Fruit fly (Drosophila melanogaster) whole organism, embryonic: ENCODE measurements around the gene CG4004.

Experiments
- Abd-B ChIP-seq: fragments of 200-800 bp; sonication (Bioruptor generic); optimal IDR thresholded peaks from 2 replicates; lab custom pipeline; 2018; ENCODE audit warnings: missing biosample characterization, mild to moderate bottlenecking, missing genetic modification characterization, moderate library complexity
- Adf1 ChIP-seq: fragments of 200-800 bp; sonication (Bioruptor generic); IDR thresholded peaks from 2 replicates; pipeline ENCODE4 v1.3.6; 2022; ENCODE audit warnings: missing biosample characterization, missing genetic modification characterization
- Bteb2 ChIP-seq: fragments of 200-800 bp; sonication (Bioruptor generic); optimal IDR thresholded peaks from 2 replicates; lab custom pipeline; 2016; ENCODE audit warnings: missing biosample characterization, missing genetic modification characterization
- CG12155 ChIP-seq: fragments of 200-800 bp; sonication (Bioruptor generic); optimal IDR thresholded peaks from 3 replicates; lab custom pipeline; 2016; ENCODE audit warnings: missing biosample characterization, missing genetic modification characterization
- CG12236 ChIP-seq: fragments of 200-800 bp; sonication (Bioruptor generic); optimal IDR thresholded peaks from 2 replicates; lab custom pipeline; 2016; ENCODE audit warnings: missing biosample characterization, missing genetic modification characterization
- CG15514 ChIP-seq: fragments of 200-800 bp; sonication (Bioruptor generic); optimal IDR thresholded peaks from 3 replicates; lab custom pipeline; 2017; ENCODE audit warnings: missing biosample characterization, missing genetic modification characterization, mild to moderate bottlenecking, moderate library complexity, missing genetic modification reagents
- CG1647 ChIP-seq: fragments of 200-800 bp; sonication (Bioruptor generic); optimal IDR thresholded peaks from 3 replicates; lab custom pipeline; 2016; ENCODE audit warnings: missing biosample characterization, missing genetic modification characterization
- CG18619 ChIP-seq: fragments of 200-800 bp; sonication (Bioruptor generic); optimal IDR thresholded peaks from 3 replicates; lab custom pipeline; 2017; ENCODE audit warnings: missing biosample characterization, mild to moderate bottlenecking, missing genetic modification characterization
- CG2129 ChIP-seq: fragments of 200-800 bp; sonication (Bioruptor generic); IDR thresholded peaks from 2 replicates; pipeline ENCODE4 v1.3.6; 2022; ENCODE audit warnings: missing biosample characterization, missing genetic modification characterization; ENCODE audit not compliant: partially characterized antibody
- CG34224 ChIP-seq: fragments of 200-800 bp; sonication (Bioruptor generic); IDR thresholded peaks from 3 replicates; pipeline ENCODE4 v1.3.6; 2022; ENCODE audit warnings: missing biosample characterization, missing genetic modification characterization; ENCODE audit not compliant: partially characterized antibody
- CG3847 ChIP-seq: fragments of 200-800 bp; sonication (Bioruptor generic); IDR thresholded peaks from 2 replicates; pipeline ENCODE4 v1.3.6; 2022; ENCODE audit warnings: missing biosample characterization, missing genetic modification characterization
- CG42726 ChIP-seq: fragments of 200-800 bp; sonication (Bioruptor generic); IDR thresholded peaks from 2 replicates; pipeline ENCODE4 v1.3.6; 2022; ENCODE audit warnings: missing biosample characterization, missing genetic modification characterization; ENCODE audit not compliant: partially characterized antibody
- CG6683 ChIP-seq: fragments of 200-800 bp; sonication (Bioruptor generic); optimal IDR thresholded peaks from 2 replicates; lab custom pipeline; 2017; ENCODE audit warnings: missing biosample characterization, mild to moderate bottlenecking, missing genetic modification characterization, missing genetic modification reagents
- CG8290 ChIP-seq, 3 experiments: fragments of 200-800 bp; sonication (Bioruptor generic); optimal IDR thresholded peaks; 2 replicates each; lab custom pipeline; 2016 to 2019; ENCODE audit warnings: missing biosample characterization in 3 of 3, missing genetic modification characterization in 3 of 3, mild to moderate bottlenecking in 2 of 3, moderate library complexity in 1 of 3
- CG9727 ChIP-seq: fragments of 200-800 bp; sonication (Bioruptor generic); optimal IDR thresholded peaks from 3 replicates; lab custom pipeline; 2017; ENCODE audit warnings: missing biosample characterization, mild to moderate bottlenecking, missing genetic modification characterization
- CG9932 ChIP-seq: fragments of 200-800 bp; sonication (Bioruptor generic); IDR thresholded peaks from 2 replicates; pipeline ENCODE4 v1.3.6; 2022; ENCODE audit warnings: missing biosample characterization, missing genetic modification characterization
- CTCF ChIP-seq: fragments of 200-800 bp; sonication (Bioruptor generic); optimal IDR thresholded peaks from 2 replicates; lab custom pipeline; 2017; ENCODE audit warnings: missing biosample characterization, mild to moderate bottlenecking, missing genetic modification characterization, moderate library complexity
- D19B ChIP-seq: fragments of 200-800 bp; sonication (Bioruptor generic); optimal IDR thresholded peaks from 2 replicates; lab custom pipeline; 2017; ENCODE audit warnings: missing biosample characterization, mild to moderate bottlenecking, missing genetic modification characterization
- Dip2 ChIP-seq: fragments of 200-800 bp; sonication (Bioruptor generic); IDR thresholded peaks from 2 replicates; pipeline ENCODE4 v1.3.6; 2022; ENCODE audit warnings: missing biosample characterization, missing genetic modification characterization
- Drgx ChIP-seq: fragments of 200-800 bp; sonication (Bioruptor generic); IDR thresholded peaks from 2 replicates; pipeline ENCODE4 v1.3.6; 2022; ENCODE audit warnings: missing biosample characterization, missing genetic modification characterization
- Hey ChIP-seq: fragments of 200-800 bp; sonication (Bioruptor generic); optimal IDR thresholded peaks from 3 replicates; lab custom pipeline; 2018; ENCODE audit warnings: missing biosample characterization, mild to moderate bottlenecking, missing genetic modification characterization
- NK7.1 ChIP-seq: fragments of 200-800 bp; sonication (Bioruptor generic); optimal IDR thresholded peaks from 3 replicates; lab custom pipeline; 2016; ENCODE audit warnings: missing biosample characterization, missing genetic modification characterization
- Neu2 ChIP-seq: fragments of 200-800 bp; sonication (Bioruptor generic); optimal IDR thresholded peaks from 3 replicates; lab custom pipeline; 2016; ENCODE audit warnings: missing biosample characterization, missing genetic modification characterization, borderline replicate concordance
- Nf-YA ChIP-seq: fragments of 200-800 bp; sonication (Bioruptor generic); IDR thresholded peaks from 2 replicates; pipeline ENCODE4 v1.3.6; 2022; ENCODE audit warnings: missing biosample characterization, missing genetic modification characterization
- Nf-YB ChIP-seq: fragments of 200-800 bp; sonication (Bioruptor generic); optimal IDR thresholded peaks from 3 replicates; lab custom pipeline; 2019; ENCODE audit warnings: missing biosample characterization, mild to moderate bottlenecking, missing genetic modification characterization, moderate library complexity
- Oaz ChIP-seq: fragments of 200-800 bp; sonication (Bioruptor generic); IDR thresholded peaks from 2 replicates; pipeline ENCODE4 v1.3.6; 2022; ENCODE audit warnings: missing biosample characterization, missing genetic modification characterization
- Pdp1 ChIP-seq, 2 experiments: fragments of 200-800 bp; sonication (Bioruptor generic); optimal IDR thresholded peaks; 3 replicates each; lab custom pipeline; 2016; ENCODE audit warnings: missing biosample characterization in 2 of 2, missing genetic modification characterization in 2 of 2, mild to moderate bottlenecking in 1 of 2, moderate library complexity in 1 of 2
- Six4 ChIP-seq: fragments of 200-800 bp; sonication (Bioruptor generic); optimal IDR thresholded peaks from 2 replicates; lab custom pipeline; 2016; ENCODE audit warnings: missing biosample characterization, missing genetic modification characterization
- Sox102F ChIP-seq: fragments of 200-800 bp; sonication (Bioruptor generic); optimal IDR thresholded peaks from 2 replicates; lab custom pipeline; 2018; ENCODE audit warnings: missing biosample characterization, mild to moderate bottlenecking, missing genetic modification characterization, moderate library complexity
- Spps ChIP-seq: fragments of 200-800 bp; sonication (Bioruptor generic); optimal IDR thresholded peaks from 2 replicates; lab custom pipeline; 2018; ENCODE audit warnings: missing biosample characterization, mild to moderate bottlenecking, missing genetic modification characterization
- Sry-δ ChIP-seq: fragments of 200-800 bp; sonication (Bioruptor generic); optimal IDR thresholded peaks from 2 replicates; lab custom pipeline; 2016; ENCODE audit warnings: missing biosample characterization, missing genetic modification characterization
- Xrp1 ChIP-seq: fragments of 200-800 bp; sonication (Bioruptor generic); IDR thresholded peaks from 2 replicates; pipeline ENCODE4 v1.3.6; 2022; ENCODE audit warnings: missing biosample characterization, missing genetic modification characterization
- al ChIP-seq: fragments of 200-800 bp; sonication (Bioruptor generic); IDR thresholded peaks from 2 replicates; pipeline ENCODE4 v1.3.6; 2022; ENCODE audit warnings: missing biosample characterization, missing genetic modification characterization
- chn ChIP-seq: fragments of 200-800 bp; sonication (Bioruptor generic); optimal IDR thresholded peaks from 2 replicates; lab custom pipeline; 2016; ENCODE audit warnings: missing biosample characterization, missing genetic modification characterization
- cwo ChIP-seq: fragments of 200-800 bp; sonication (Bioruptor generic); optimal IDR thresholded peaks from 3 replicates; lab custom pipeline; 2017; ENCODE audit warnings: missing biosample characterization, missing genetic modification characterization, mild to moderate bottlenecking, moderate library complexity, missing genetic modification reagents
- dati ChIP-seq: fragments of 200-800 bp; sonication (Bioruptor generic); IDR thresholded peaks from 2 replicates; pipeline ENCODE4 v1.3.6; 2022; ENCODE audit warnings: missing biosample characterization, missing genetic modification characterization
- en ChIP-seq: fragments of 200-800 bp; sonication (Bioruptor generic); optimal IDR thresholded peaks from 2 replicates; lab custom pipeline; 2016; ENCODE audit warnings: missing biosample characterization, missing genetic modification characterization
- ewg ChIP-seq: fragments of 200-800 bp; sonication (Bioruptor generic); optimal IDR thresholded peaks from 3 replicates; lab custom pipeline; 2017; ENCODE audit warnings: mild to moderate bottlenecking, missing biosample characterization, missing genetic modification reagents, missing genetic modification characterization
- gce ChIP-seq: fragments of 200-800 bp; sonication (Bioruptor generic); IDR thresholded peaks from 3 replicates; pipeline ENCODE4 v1.3.6; 2022; ENCODE audit warnings: missing biosample characterization, missing genetic modification characterization
- gro ChIP-seq: fragments of 200-800 bp; sonication (Bioruptor generic); optimal IDR thresholded peaks from 2 replicates; lab custom pipeline; 2016; ENCODE audit warnings: missing biosample characterization, missing genetic modification characterization
- gt ChIP-seq: fragments of 200-800 bp; sonication (Bioruptor generic); IDR thresholded peaks from 2 replicates; pipeline ENCODE4 v1.3.6; 2022; ENCODE audit warnings: missing biosample characterization, missing genetic modification characterization
- hbn ChIP-seq: fragments of 200-800 bp; sonication (Bioruptor generic); IDR thresholded peaks from 2 replicates; pipeline ENCODE4 v1.3.6; 2022; ENCODE audit warnings: missing biosample characterization, missing genetic modification characterization; ENCODE audit not compliant: partially characterized antibody
- rib ChIP-seq: fragments of 200-800 bp; sonication (Bioruptor generic); IDR thresholded peaks from 2 replicates; pipeline ENCODE4 v1.3.6; 2022; ENCODE audit warnings: missing biosample characterization, missing genetic modification characterization
- schlank ChIP-seq: fragments of 200-800 bp; sonication (Bioruptor generic); optimal IDR thresholded peaks from 2 replicates; lab custom pipeline; 2018; ENCODE audit warnings: missing biosample characterization, mild to moderate bottlenecking, missing genetic modification characterization
- shn ChIP-seq: fragments of 200-800 bp; sonication (Bioruptor generic); optimal IDR thresholded peaks from 3 replicates; lab custom pipeline; 2016; ENCODE audit warnings: missing biosample characterization, missing genetic modification characterization
- sim ChIP-seq: fragments of 200-800 bp; sonication (Bioruptor generic); IDR thresholded peaks from 2 replicates; pipeline ENCODE4 v1.3.6; 2022; ENCODE audit warnings: missing biosample characterization, missing genetic modification characterization
- slbo ChIP-seq: fragments of 200-800 bp; sonication (Bioruptor generic); IDR thresholded peaks from 2 replicates; pipeline ENCODE4 v1.3.6; 2022; ENCODE audit warnings: missing biosample characterization, missing genetic modification characterization

The CG4004 gene

DNA sequence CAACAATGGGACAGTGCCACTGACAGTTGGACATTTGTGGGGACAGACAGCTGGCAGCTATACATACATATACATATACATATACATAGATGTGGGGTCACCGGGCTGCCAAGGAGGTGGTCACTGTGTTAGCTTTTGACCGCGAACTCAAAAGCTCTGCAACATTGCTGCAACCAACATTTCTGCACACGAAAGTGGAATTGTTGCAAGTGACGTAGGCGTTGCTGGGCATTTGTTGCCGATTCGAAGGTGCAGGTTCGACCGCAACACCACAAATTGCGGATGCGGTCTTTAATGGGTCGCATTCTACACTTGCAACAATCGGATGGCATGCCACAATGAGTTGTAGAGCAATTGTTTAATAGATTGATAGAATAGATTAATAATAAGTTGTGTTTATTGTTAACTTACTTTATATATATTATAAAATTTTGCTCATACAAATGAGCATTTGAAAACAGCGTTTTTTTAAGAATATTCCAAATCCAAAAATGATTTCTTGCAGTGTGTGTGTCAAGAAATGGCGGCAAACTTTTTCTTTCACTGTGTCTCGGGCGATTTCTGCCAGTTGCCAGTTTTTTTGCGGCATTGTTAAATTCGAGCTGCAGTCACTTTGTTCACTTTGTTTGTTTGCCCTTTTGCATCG, 33.9 kb downstream of the CG4004 start (continued):
- TF ChIP-seq rib (GFP tag; lab: Robert Waterston, UW), result no peak
- TF ChIP-seq D19B (GFP tag; lab: Kevin White, UChicago), result no peak
- no peak for TF ChIP-seq Adf1 (GFP tag; lab: Robert Waterston, UW)
- TF ChIP-seq CG6683 (GFP tag; lab: Kevin White, UChicago), result no peak
- TF ChIP-seq NK7.1 (GFP tag; lab: Kevin White, UChicago), result no peak
- TF ChIP-seq Bteb2 (GFP tag; lab: Kevin White, UChicago), result no peak
- TF ChIP-seq Six4 (GFP tag; lab: Kevin White, UChicago), result no peak
- no peak for TF ChIP-seq gt (GFP tag; lab: Robert Waterston, UW)
- no peak for TF ChIP-seq hbn (GFP tag; lab: Robert Waterston, UW)
- TF ChIP-seq CG9727 (GFP tag; lab: Kevin White, UChicago), result no peak
- no peak for TF ChIP-seq shn (GFP tag; lab: Kevin White, UChicago)
- TF ChIP-seq Drgx (GFP tag; lab: Robert Waterston, UW), result peak; percentile 37; the same call in 1 of the 2 replicates
- no peak for TF ChIP-seq CG12236 (GFP tag; lab: Kevin White, UChicago)
- TF ChIP-seq CG18619 (GFP tag; lab: Kevin White, UChicago), result no peak

DNA sequence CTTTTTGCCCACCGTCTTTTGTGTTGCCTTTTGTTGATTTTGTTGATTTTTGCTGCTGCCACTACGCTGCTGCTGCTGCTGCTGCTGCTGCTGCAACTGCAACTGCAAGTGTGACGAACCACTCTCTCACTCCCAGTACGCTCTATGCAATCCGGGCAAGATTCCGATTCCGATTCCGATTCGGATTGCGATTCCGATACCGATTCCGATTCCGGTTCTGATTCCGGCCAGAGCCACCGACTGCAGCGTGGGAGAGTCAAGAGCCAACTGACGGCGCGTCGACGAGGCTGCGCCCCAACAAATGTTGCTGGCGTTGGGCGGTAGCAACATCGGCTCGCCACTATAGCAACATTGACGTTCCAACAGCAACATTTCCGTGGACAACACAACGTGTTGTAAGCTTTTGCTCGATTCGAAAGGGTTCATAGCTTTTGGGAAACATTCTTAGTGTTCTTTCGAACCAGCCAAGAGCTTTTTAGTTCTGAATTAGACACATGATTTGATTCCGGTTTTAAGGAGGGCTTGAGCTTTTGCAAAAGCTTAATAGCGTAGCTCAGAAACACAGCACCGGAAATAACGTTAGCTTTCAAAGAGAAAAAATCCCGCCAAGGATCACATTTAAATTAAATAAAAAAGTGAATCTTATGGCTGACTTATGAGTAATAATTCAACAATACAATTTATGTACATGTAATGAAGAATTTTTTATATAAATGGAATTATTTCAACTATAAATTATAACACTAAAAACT, 40.9 kb downstream of the CG4004 start, which contains the start of gene CG32647:
CG32647 (minus strand) TSS at position 269 of the 752 bp plus-strand sequence.
- TF ChIP-seq Sox102F (GFP tag; lab: Kevin White, UChicago), result no peak
- TF ChIP-seq Xrp1 (GFP tag; lab: Robert Waterston, UW), result no peak
- no peak for TF ChIP-seq CG12155
- no peak for TF ChIP-seq CG9932 (GFP tag; lab: Robert Waterston, UW)
- 0 out of 2 replicates have a peak, but pooled peaks have one; percentile 2 for TF ChIP-seq slbo (GFP tag; lab: Robert Waterston, UW)
- TF ChIP-seq Neu2 (GFP tag; lab: Kevin White, UChicago), result no peak
- no peak for TF ChIP-seq al (GFP tag; lab: Robert Waterston, UW)
- TF ChIP-seq sim (GFP tag; lab: Robert Waterston, UW), result no peak
- TF ChIP-seq schlank (tag; lab: Kevin White, UChicago), result no peak
- no peak for TF ChIP-seq en (GFP tag; lab: Kevin White, UChicago)
- no peak for TF ChIP-seq Spps
- TF ChIP-seq Pdp1 (GFP tag; optimal IDR thresholded peaks at IDR 0.05; lab: Kevin White, UChicago), result no peak
- TF ChIP-seq Oaz (GFP tag; lab: Robert Waterston, UW), result no peak
- TF ChIP-seq Dip2 (GFP tag; lab: Robert Waterston, UW), result no peak
- no peak for TF ChIP-seq cwo (GFP tag; lab: Kevin White, UChicago)
- peak; percentile 20 for TF ChIP-seq ewg (GFP tag; lab: Kevin White, UChicago)
- peak; percentile 69 for TF ChIP-seq CTCF (GFP tag; lab: Kevin White, UChicago)
- no peak for TF ChIP-seq gce (GFP tag; lab: Robert Waterston, UW)
- no peak for TF ChIP-seq CG8290 (GFP tag; optimal IDR thresholded peaks at IDR 0.05; lab: Kevin White, UChicago)
- TF ChIP-seq CG8290 (tag; optimal IDR thresholded peaks at IDR 0.05; lab: Kevin White, UChicago), result peak in 1 of 2 experiments; percentile 19
- TF ChIP-seq CG42726 (GFP tag; lab: Robert Waterston, UW), result 0 out of 2 replicates have a peak, but pooled peaks have one; percentile 47
- no peak for TF ChIP-seq chn
- no peak for TF ChIP-seq CG3847 (GFP tag; lab: Robert Waterston, UW)
- TF ChIP-seq gro, result no peak
- TF ChIP-seq CG34224 (GFP tag; lab: Robert Waterston, UW), result 0 out of 3 replicates have a peak, but pooled peaks have one; percentile 9
- TF ChIP-seq CG15514, result peak; percentile 97
- no peak for TF ChIP-seq CG2129 (GFP tag; lab: Robert Waterston, UW)
- no peak for TF ChIP-seq Sry-δ (GFP tag; lab: Kevin White, UChicago)
- TF ChIP-seq Hey (tag; lab: Kevin White, UChicago), result no peak
- no peak for TF ChIP-seq CG1647
- no peak for TF ChIP-seq Nf-YA (GFP tag; lab: Robert Waterston, UW)
- TF ChIP-seq Abd-B, result no peak
- TF ChIP-seq Nf-YB (GFP tag; lab: Kevin White, UChicago), result no peak
- no peak for TF ChIP-seq dati (GFP tag; lab: Robert Waterston, UW)
